Worm (Caenorhabditis elegans): ENCODE results near the gene srj-14.
"Not testable (repeated sequence)": the region's sequence is repeated elsewhere in the genome, so short reads cannot be mapped to it uniquely, and the experiment has no call there.

Gene srj-14

DNA sequence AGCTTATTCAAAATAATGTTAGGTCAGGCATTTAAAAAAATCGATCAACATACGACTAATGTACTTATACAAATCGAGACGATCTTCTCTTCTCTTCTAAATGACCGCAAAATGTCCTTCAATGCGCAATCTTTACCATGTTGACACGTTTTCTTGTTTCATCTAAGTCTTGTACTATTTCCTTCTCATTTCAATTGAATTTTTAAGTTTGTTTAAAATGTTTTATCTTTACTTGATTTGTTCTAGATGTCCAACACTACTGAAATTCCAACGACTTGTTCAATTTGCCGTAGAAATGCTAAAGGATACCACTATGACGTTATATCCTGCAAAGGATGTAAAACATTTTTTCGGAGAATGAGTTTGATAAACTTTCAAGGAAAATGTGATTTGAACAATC is 27.6 kb upstream of the srj-14 start, which contains the start of the genes nhr-263 and nhr-148:
TSS of gene nhr-263 (minus strand) at position 101 of the 400 bp plus-strand sequence.
TSS of gene nhr-148 (plus strand) at position 215 of the 400 bp plus-strand sequence.
- TF ChIP-seq rbr-2 (tag; optimal IDR thresholded peaks at IDR 0.05) (no peak), mes-2 (tag; optimal IDR thresholded peaks at IDR 0.05; ENCODE audit: poor library complexity, severe bottlenecking) (no peak), lir-3 (tag; optimal IDR thresholded peaks at IDR 0.05) (no peak), madf-5 (GFP tag; IDR thresholded peaks at IDR 0.05) (no peak), F49E8.2 (tag; optimal IDR thresholded peaks at IDR 0.05; ENCODE audit: borderline replicate concordance) (no peak), unc-130 (GFP tag; optimal IDR thresholded peaks at IDR 0.05) (no peak), T26A8.4 (GFP tag; IDR thresholded peaks at IDR 0.05) (no peak)

DNA sequence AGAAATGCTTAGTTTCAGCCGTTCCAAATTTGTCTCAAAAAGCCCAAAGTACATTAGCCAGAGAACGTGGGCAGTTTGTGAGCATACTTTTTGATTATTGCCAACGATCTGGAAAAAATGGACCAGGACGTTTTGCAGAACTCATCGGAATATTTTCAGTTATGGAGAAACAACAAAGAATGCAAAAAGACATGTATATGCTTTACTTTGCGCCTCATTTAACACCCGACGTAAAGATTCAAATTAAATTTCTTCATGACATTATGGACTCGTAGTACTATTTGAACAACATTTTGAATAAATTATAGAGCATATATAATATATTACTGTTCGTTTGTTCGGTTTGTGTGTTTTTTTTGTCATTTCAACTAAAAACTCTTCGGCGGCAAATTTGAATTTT is 26.0 kb upstream of the srj-14 start, which contains the start of gene srh-244:
TSS of gene srh-244 (plus strand) at position 301 of the 400 bp plus-strand sequence.
- no peak for TF ChIP-seq rbr-2 (tag; optimal IDR thresholded peaks at IDR 0.05)
- no peak for TF ChIP-seq Y75B8A.6 (GFP tag; IDR thresholded peaks at IDR 0.05)
- peak in 1 of 2 experiments; percentile 62 for TF ChIP-seq unc-62 (GFP tag; optimal IDR thresholded peaks at IDR 0.05 in 1 of 2)
- TF ChIP-seq unc-62 (tag; optimal IDR thresholded peaks at IDR 0.05) = no peak
- no peak for TF ChIP-seq mxl-2 (GFP tag; conservative IDR thresholded peaks at IDR 0.05)

DNA sequence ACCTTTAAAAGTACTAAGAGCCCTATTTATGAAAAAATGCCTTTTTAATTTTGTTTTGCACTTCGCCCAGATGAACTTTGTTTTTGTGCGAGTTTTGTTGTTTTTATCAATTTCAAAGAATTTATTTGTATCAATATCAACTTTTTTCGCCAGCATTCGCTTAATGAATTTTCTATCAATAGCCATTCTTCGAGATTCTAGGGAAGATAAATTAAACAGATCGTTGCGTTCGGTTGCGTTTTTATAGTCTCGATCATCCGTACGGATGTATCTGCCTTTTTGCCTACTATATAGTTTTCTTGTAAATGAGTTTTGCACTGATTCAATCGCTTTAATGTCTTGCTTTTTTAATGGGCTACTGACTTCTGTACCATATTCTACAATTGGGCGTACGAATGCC is 24.0 kb upstream of the srj-14 start, which contains the start of gene nhr-147:
TSS of gene nhr-147 (plus strand) at position 301 of the 400 bp plus-strand sequence.
- TF ChIP-seq ceh-32 (tag; optimal IDR thresholded peaks at IDR 0.05; ENCODE audit: poor library complexity); hmg-1.1 (GFP tag; IDR thresholded peaks at IDR 0.05); ceh-62 (tag; optimal IDR thresholded peaks at IDR 0.05): not testable (repeated sequence)

DNA sequence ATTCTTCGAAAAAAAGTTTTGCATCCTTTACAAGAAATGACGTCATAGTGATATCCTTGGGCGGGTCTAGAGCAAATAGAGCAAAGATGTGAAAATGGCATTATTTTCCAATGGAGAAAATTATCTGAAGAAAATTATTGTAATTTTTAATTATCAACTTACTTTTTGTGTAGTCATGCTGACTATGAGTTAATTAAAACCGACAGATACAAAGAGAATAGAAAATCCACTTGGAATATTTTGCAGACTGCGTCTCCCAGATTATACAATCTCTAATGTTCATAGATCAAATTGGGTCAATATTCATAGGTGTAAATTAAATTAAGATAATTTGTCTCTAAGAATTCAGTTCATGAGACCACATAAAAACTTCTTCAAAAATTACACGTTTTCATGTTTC is 20.0 kb upstream of the srj-14 start, which contains the start of gene nhr-149:
TSS of gene nhr-149 (minus strand) at position 101 of the 400 bp plus-strand sequence.
- TF ChIP-seq duxl-1 (tag; optimal IDR thresholded peaks at IDR 0.05; ENCODE audit: poor library complexity) = no peak
- no peak for TF ChIP-seq hif-1 (tag; optimal IDR thresholded peaks at IDR 0.05)
- no peak for TF ChIP-seq ceh-62 (tag; optimal IDR thresholded peaks at IDR 0.05)
- TF ChIP-seq mxl-2 (GFP tag; conservative IDR thresholded peaks at IDR 0.05) = no peak
- no peak for TF ChIP-seq nhr-48 (tag; optimal IDR thresholded peaks at IDR 0.05)
- no peak for TF ChIP-seq zip-11 (GFP tag; IDR thresholded peaks at IDR 0.05)
- no peak for TF ChIP-seq dve-1 (tag; optimal IDR thresholded peaks at IDR 0.05; ENCODE audit: insufficient read depth)
- no peak for TF ChIP-seq lsy-2 (tag; optimal IDR thresholded peaks at IDR 0.05)
- no peak for TF ChIP-seq F44E2.7 (GFP tag; IDR thresholded peaks at IDR 0.05)
- TF ChIP-seq set-16 (GFP tag; IDR thresholded peaks at IDR 0.05) = no peak
- no peak for TF ChIP-seq sdz-12 (GFP tag; optimal IDR thresholded peaks at IDR 0.05)
- TF ChIP-seq ZK546.5 (tag; optimal IDR thresholded peaks at IDR 0.05) = no peak
- TF ChIP-seq lir-3 (tag; optimal IDR thresholded peaks at IDR 0.05) = no peak
- no peak for TF ChIP-seq snpc-4 (tag; optimal IDR thresholded peaks at IDR 0.05)
- no peak for TF ChIP-seq nhr-76 (tag; optimal IDR thresholded peaks at IDR 0.05)

DNA sequence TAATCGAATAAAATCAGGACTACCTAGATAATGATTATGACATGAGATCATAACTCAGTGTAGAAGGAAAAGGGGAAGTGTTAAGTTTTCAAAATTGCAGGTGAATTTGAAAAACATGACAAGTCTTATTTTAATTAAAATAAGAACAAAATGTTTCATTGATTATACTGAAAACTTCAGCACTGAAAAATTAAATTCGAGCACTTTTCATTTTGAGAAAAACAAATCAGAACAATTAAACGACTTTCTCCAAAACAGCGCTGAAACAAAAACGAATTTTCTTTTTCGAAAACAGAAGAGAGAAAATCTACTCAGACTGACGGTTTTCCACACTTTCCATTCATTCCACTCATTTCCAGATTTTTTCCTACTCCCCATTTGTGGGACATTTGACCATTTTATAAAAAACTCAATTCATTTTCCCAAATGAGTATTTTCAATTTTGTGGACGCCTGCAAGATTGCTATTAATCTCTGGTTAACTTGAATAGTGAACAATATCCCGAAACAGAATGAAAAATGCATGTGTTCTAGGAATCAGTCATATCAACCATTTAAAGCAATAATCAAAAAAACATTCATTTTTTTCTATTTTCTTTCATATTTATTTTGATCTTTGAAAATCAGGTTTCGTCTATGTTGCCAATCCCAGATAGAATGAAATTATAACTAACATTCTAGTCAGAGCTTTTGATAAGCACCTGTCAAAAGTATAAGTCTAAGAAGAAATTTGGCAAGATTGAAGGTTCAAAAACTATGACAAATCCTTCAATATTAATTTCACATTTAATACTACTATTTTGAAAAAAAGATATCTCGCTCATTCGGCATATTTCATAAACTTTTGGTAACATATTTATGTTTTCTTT is 17.1 kb upstream of the srj-14 start, which contains the start of the genes srh-231 and srh-275:
TSS of gene srh-231 (minus strand) at position 51 of the 868 bp plus-strand sequence.
TSS of gene srh-275 (plus strand) at position 818 of the 868 bp plus-strand sequence.
- TF ChIP-seq aha-1 (tag) = peak; percentile 92
- no peak for TF ChIP-seq dmd-8 (GFP tag; IDR thresholded peaks at IDR 0.05)

DNA sequence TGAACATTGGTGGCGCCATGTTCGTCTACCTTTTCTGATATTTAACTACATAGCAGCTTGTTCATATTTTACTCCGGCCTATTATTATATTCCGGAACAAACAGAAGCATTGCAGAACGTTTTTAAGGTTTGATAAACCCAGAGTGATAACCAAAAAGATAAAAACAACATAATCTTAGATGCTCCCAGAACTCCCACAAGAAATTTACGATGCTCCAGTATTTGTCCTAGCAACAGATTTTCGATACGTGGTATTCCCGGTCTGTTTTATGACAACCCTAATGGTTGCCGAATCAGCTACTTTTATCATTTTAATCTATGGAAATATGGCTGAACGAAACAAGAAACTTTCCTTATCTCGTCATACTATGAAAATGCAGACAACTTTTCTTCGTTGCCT is 15.9 kb upstream of the srj-14 start:
- peak in 1 of 2 experiments; percentile 92 for TF ChIP-seq unc-62 (GFP tag; optimal IDR thresholded peaks at IDR 0.05 in 1 of 2)
- no peak for TF ChIP-seq unc-62 (tag; optimal IDR thresholded peaks at IDR 0.05)
- no peak for TF ChIP-seq arid-1 (GFP tag; conservative IDR thresholded peaks at IDR 0.05)

Data from whole organism, L4 larva.